Worm (Caenorhabditis elegans): ENCODE results near the gene cest-34.

cest-34 gene

DNA sequence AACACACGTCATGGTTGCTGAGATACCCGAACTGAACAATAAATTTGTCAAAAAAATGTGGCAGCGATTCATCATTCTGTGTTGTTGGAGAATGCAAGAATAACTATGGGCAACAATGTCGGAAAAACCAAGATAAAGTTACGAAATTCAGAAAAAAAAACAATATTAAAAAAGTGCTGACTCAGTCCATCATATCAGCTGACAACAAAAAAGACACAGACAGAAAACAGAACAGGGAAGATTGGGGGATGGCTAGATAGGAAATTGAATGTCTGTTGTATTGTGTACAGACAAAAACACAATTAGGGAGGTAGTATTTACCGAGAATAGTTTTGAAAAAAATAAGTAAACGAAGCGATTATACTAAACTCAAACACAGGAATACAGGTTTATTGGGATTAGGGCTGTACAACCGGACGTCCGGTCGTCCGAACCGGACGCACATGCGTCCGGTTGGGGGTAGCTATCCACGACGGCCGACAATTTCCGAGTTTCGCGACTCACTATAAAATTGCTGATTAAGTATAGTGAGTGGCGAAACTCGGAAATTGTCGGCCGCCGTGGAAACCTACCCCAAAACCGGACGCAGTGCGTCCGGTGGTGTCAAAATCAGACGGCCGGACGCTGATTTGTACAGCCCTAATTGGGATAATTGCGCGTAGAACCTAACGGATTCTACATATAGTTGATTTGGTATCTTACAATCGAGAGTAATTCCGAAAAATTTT is 18.9 kb upstream of the cest-34 start (continued):
- TF ChIP-seq nhr-48 (tag; optimal IDR thresholded peaks at IDR 0.05) (no peak), unc-130 (GFP tag; optimal IDR thresholded peaks at IDR 0.05) (no peak), snpc-4 (tag; optimal IDR thresholded peaks at IDR 0.05) (peak; percentile 40), gei-8 (GFP tag; optimal IDR thresholded peaks at IDR 0.05) (no peak), madf-5 (GFP tag; IDR thresholded peaks at IDR 0.05) (no peak), ZK337.2 (GFP tag; IDR thresholded peaks at IDR 0.05) (no peak), tag-97 (GFP tag; IDR thresholded peaks at IDR 0.05) (no peak), mdt-29 (GFP tag; IDR thresholded peaks at IDR 0.05) (no peak), dmd-8 (GFP tag; IDR thresholded peaks at IDR 0.05) (no peak), mxl-2 (GFP tag; conservative IDR thresholded peaks at IDR 0.05) (no peak), dmd-6 (GFP tag; IDR thresholded peaks at IDR 0.05) (no peak), jun-1 (tag; optimal IDR thresholded peaks at IDR 0.05) (no peak), zag-1 (tag; optimal IDR thresholded peaks at IDR 0.05) (no peak), ztf-7 (tag; optimal IDR thresholded peaks at IDR 0.05) (no peak), lin-29 (GFP tag; IDR thresholded peaks at IDR 0.05) (no peak), spr-3 (GFP tag; optimal IDR thresholded peaks at IDR 0.05) (no peak), ceh-62 (tag; optimal IDR thresholded peaks at IDR 0.05) (no peak), dve-1 (tag; optimal IDR thresholded peaks at IDR 0.05; ENCODE audit: insufficient read depth) (peak; percentile 59), nhr-102 (tag; optimal IDR thresholded peaks at IDR 0.05) (no peak), R02D3.7 (tag; optimal IDR thresholded peaks at IDR 0.05) (no peak), zfp-2 (tag; optimal IDR thresholded peaks at IDR 0.05) (no peak), egl-43 (GFP tag; IDR thresholded peaks at IDR 0.05) (no peak), Y5F2A.4 (GFP tag; optimal IDR thresholded peaks at IDR 0.05) (no peak), F37D6.2 (tag; optimal IDR thresholded peaks at IDR 0.05) (no peak), lim-7 (GFP tag; IDR thresholded peaks at IDR 0.05) (no peak), nhr-111 (GFP tag; optimal IDR thresholded peaks at IDR 0.05) (no peak), madf-9 (GFP tag; conservative IDR thresholded peaks at IDR 0.05) (no peak), snpc-1.2 (GFP tag; IDR thresholded peaks at IDR 0.05) (no peak), F44E2.7 (GFP tag; IDR thresholded peaks at IDR 0.05) (no peak), T26A8.4 (GFP tag; IDR thresholded peaks at IDR 0.05) (no peak), lin-1 (GFP tag; IDR thresholded peaks at IDR 0.05) (no peak), mes-2 (tag; optimal IDR thresholded peaks at IDR 0.05; ENCODE audit: poor library complexity, severe bottlenecking) (peak; percentile 1), pha-4 (GFP tag; IDR thresholded peaks at IDR 0.05) (no peak), pha-4 (tag; optimal IDR thresholded peaks at IDR 0.05) (no peak), F10B5.3 (tag; optimal IDR thresholded peaks at IDR 0.05) (no peak), D1046.2 (GFP tag; IDR thresholded peaks at IDR 0.05) (no peak), Y105C5A.15 (GFP tag; IDR thresholded peaks at IDR 0.05) (no peak), aly-2 (tag; optimal IDR thresholded peaks at IDR 0.05) (no peak), nhr-6 (tag; optimal IDR thresholded peaks at IDR 0.05) (no peak), tra-1 (GFP tag; IDR thresholded peaks at IDR 0.05) (0 out of 2 replicates have a peak, but pooled peaks have one; percentile 40), duxl-1 (tag; optimal IDR thresholded peaks at IDR 0.05; ENCODE audit: poor library complexity) (no peak), mxl-3 (GFP tag; optimal IDR thresholded peaks at IDR 0.05) (no peak), zip-2 (tag; optimal IDR thresholded peaks at IDR 0.05) (no peak), daf-16 (GFP tag; optimal IDR thresholded peaks at IDR 0.05) (no peak), daf-16 (tag; optimal IDR thresholded peaks at IDR 0.05) (peak; percentile 72), hlh-11 (tag; optimal IDR thresholded peaks at IDR 0.05) (peak; percentile 14), pqm-1 (tag; optimal IDR thresholded peaks at IDR 0.05) (no peak), zfp-3 (GFP tag; conservative IDR thresholded peaks at IDR 0.05) (no peak), hlh-30 (tag; optimal IDR thresholded peaks at IDR 0.05; ENCODE audit: insufficient read depth) (peak; percentile 60), nhr-10 (tag; optimal IDR thresholded peaks at IDR 0.05) (no peak), nhr-237 (tag; optimal IDR thresholded peaks at IDR 0.05) (no peak)
